Worm (Caenorhabditis elegans) whole organism, early embryonic: ENCODE measurements around the gene ZK856.7.
A peak's percentile ranks its signal among the peaks of the same experiment; 100 is the strongest.

ENCODE experiments used
- B0310.2 ChIP-seq: sonication (generic microtip); optimal IDR thresholded peaks from 2 replicates; lab custom pipeline; 2016; ENCODE audit warnings: mild to moderate bottlenecking, missing genetic modification characterization, missing compliant biosample characterization
- F13C5.2 ChIP-seq: sonication (generic microtip); optimal IDR thresholded peaks from 2 replicates; lab custom pipeline; 2017; ENCODE audit warnings: mild to moderate bottlenecking, missing genetic modification characterization, inconsistent platforms, missing compliant biosample characterization
- aly-1 ChIP-seq: sonication (generic microtip); optimal IDR thresholded peaks from 2 replicates; lab custom pipeline; 2016; ENCODE audit warnings: missing genetic modification characterization, missing compliant biosample characterization
- ama-1 ChIP-seq: fragments of 150-350 bp; optimal IDR thresholded peaks from 2 replicates; lab custom pipeline; 2014
- ceh-13 ChIP-seq: fragments of 200-800 bp; sonication (Bioruptor generic); optimal IDR thresholded peaks from 2 replicates; lab custom pipeline; 2018; ENCODE audit warnings: mild to moderate bottlenecking, missing genetic modification characterization, missing compliant biosample characterization
- ceh-36 ChIP-seq: sonication (generic microtip); optimal IDR thresholded peaks from 2 replicates; lab custom pipeline; 2016; ENCODE audit warnings: missing genetic modification characterization, inconsistent platforms, missing compliant biosample characterization
- ets-7 ChIP-seq: sonication (generic microtip); optimal IDR thresholded peaks from 2 replicates; lab custom pipeline; 2016; ENCODE audit warnings: missing genotype, missing genetic modification characterization, missing compliant biosample characterization
- flt-1 ChIP-seq: fragments of 200-800 bp; sonication (Bioruptor generic); IDR thresholded peaks from 2 replicates; pipeline ENCODE4 v1.3.6; 2022; ENCODE audit warnings: missing genetic modification characterization, missing compliant biosample characterization
- hmbx-1 ChIP-seq: sonication (generic microtip); optimal IDR thresholded peaks from 2 replicates; lab custom pipeline; 2016; ENCODE audit warnings: mild to moderate bottlenecking, missing genetic modification characterization, missing compliant biosample characterization
- hmg-4 ChIP-seq: fragments of 200-800 bp; sonication (Bioruptor generic); optimal IDR thresholded peaks from 2 replicates; lab custom pipeline; 2018; ENCODE audit warnings: mild to moderate bottlenecking, missing genetic modification characterization, missing compliant biosample characterization
- hnd-1 ChIP-seq: sonication (generic microtip); optimal IDR thresholded peaks from 2 replicates; lab custom pipeline; 2016; ENCODE audit warnings: missing genetic modification characterization, missing compliant biosample characterization
- pes-1 ChIP-seq: fragments of 200-800 bp; sonication (Bioruptor generic); IDR thresholded peaks from 2 replicates; pipeline ENCODE4 v1.3.6; 2022; ENCODE audit warnings: missing genetic modification reagents, missing genetic modification characterization, missing compliant biosample characterization
- scrt-1 ChIP-seq: fragments of 200-800 bp; sonication (Bioruptor generic); IDR thresholded peaks from 2 replicates; pipeline ENCODE4 v1.3.6; 2022; ENCODE audit warnings: missing genetic modification characterization, missing compliant biosample characterization
- sea-1 ChIP-seq: fragments of 200-800 bp; sonication (Bioruptor generic); conservative IDR thresholded peaks from 2 replicates; pipeline ENCODE4 v1.3.6; 2022; ENCODE audit warnings: missing genetic modification characterization, missing compliant biosample characterization
- tbx-11 ChIP-seq: fragments of 200-800 bp; sonication (Bioruptor generic); IDR thresholded peaks from 2 replicates; pipeline ENCODE4 v1.3.6; 2022; ENCODE audit warnings: missing genetic modification characterization, missing compliant biosample characterization
- tbx-37 ChIP-seq: fragments of 200-800 bp; sonication (Bioruptor generic); conservative IDR thresholded peaks from 2 replicates; pipeline ENCODE4 v1.3.6; 2022; ENCODE audit warnings: missing genetic modification reagents, missing genetic modification characterization, missing compliant biosample characterization
- tra-4 ChIP-seq: sonication (generic microtip); optimal IDR thresholded peaks from 2 replicates; lab custom pipeline; 2017; ENCODE audit warnings: missing genetic modification characterization, missing compliant biosample characterization

The ZK856.7 gene

DNA sequence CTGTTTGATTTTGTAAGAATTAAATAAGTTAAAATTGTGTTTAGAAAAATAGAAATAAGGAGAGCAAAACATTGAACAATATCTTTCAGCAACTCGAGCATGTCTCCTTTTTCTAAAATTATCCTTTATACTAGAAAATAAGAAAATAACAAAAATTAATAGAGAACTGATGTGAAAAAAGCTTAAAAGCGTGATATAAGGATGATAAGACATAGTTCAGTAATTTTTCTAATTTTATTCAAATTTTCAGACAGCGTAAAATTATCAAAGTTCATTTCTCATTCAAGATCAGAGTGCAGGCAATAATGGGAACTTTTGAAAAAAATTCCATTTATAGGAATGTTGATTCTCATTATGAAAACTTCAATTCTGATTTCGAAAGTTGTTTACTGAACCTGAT, 31.4 kb downstream of the ZK856.7 start, which contains the start of gene str-182:
TSS of gene str-182 (minus strand) at position 101 of the 400 bp plus-strand sequence.
- TF ChIP-seq tbx-37 (GFP tag; lab: Robert Waterston, UW) (no peak), ceh-13 (GFP tag; lab: Kevin White, UChicago) (no peak), aly-1 (tag; lab: Kevin White, UChicago) (no peak), flt-1 (GFP tag; lab: Robert Waterston, UW) (no peak), tbx-11 (GFP tag; lab: Robert Waterston, UW) (no peak), hmbx-1 (tag; lab: Kevin White, UChicago) (no peak), hnd-1 (no peak)

ce11 chrV:10237171-10237570, 35.3 kb downstream of the ZK856.7 start:
- TF ChIP-seq tbx-37 (GFP tag; lab: Robert Waterston, UW) (no peak), ceh-13 (GFP tag; lab: Kevin White, UChicago) (no peak), ama-1 (lab: Kevin White, UChicago) (no peak), ceh-36 (tag; lab: Kevin White, UChicago) (no peak), tbx-11 (GFP tag; lab: Robert Waterston, UW) (no peak), hmbx-1 (tag; lab: Kevin White, UChicago) (no peak), hnd-1 (no peak), aly-1 (tag; lab: Kevin White, UChicago) (no peak), sea-1 (GFP tag; lab: Robert Waterston, UW) (no peak), ets-7 (tag; lab: Kevin White, UChicago) (no peak), tra-4 (tag; lab: Kevin White, UChicago) (no peak), F13C5.2 (tag; lab: Kevin White, UChicago) (no peak), flt-1 (GFP tag; lab: Robert Waterston, UW) (no peak), scrt-1 (GFP tag; lab: Robert Waterston, UW) (no peak), pes-1 (GFP tag; lab: Robert Waterston, UW) (no peak), B0310.2 (tag; lab: Kevin White, UChicago) (no peak), hmg-4 (GFP tag; lab: Kevin White, UChicago) (no peak)

- TF ChIP-seq hmg-4 (GFP tag; lab: Kevin White, UChicago) (no peak), scrt-1 (GFP tag; lab: Robert Waterston, UW) (no peak), B0310.2 (tag; lab: Kevin White, UChicago) (no peak), tra-4 (tag; lab: Kevin White, UChicago) (no peak), aly-1 (tag; lab: Kevin White, UChicago) (no peak), sea-1 (GFP tag; lab: Robert Waterston, UW) (no peak), ama-1 (lab: Kevin White, UChicago) (no peak)
Measured at ce11 chrV:10237959-10238444, 36.1 kb downstream of the ZK856.7 start.

- peak; percentile 37 for TF ChIP-seq hmg-4 (GFP tag; lab: Kevin White, UChicago)
- no peak for TF ChIP-seq flt-1 (GFP tag; lab: Robert Waterston, UW)
- no peak for TF ChIP-seq scrt-1 (GFP tag; lab: Robert Waterston, UW)
- TF ChIP-seq ceh-36 (tag; lab: Kevin White, UChicago) = no peak
- TF ChIP-seq tbx-37 (GFP tag; lab: Robert Waterston, UW) = no peak
Measured at ce11 chrV:10238665-10239064, 36.8 kb downstream of the ZK856.7 start, which contains the start of gene fubl-1. TSS of gene fubl-1 (minus strand) at chrV:10238866.

DNA sequence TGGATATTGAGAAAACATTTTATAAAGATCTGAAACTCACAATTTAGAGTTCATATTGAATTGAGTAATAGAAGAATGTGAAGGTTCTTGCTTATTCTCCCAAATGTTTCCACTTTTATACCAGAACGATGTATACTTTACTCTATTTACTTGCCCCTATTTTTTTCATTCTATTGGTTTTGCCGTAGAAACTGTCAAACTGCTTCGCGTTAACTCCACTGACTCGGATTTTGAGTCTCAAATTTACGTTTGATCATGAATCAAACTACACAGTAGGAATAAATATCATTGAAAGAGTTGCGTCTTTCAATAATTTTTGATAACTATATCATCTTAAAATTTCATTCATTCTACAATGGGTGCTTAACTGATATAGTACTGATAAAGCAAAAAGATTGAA, 38.0 kb downstream of the ZK856.7 start, which contains the start of gene fipr-8:
TSS of gene fipr-8 (minus strand) at position 101 of the 400 bp plus-strand sequence.
- TF ChIP-seq B0310.2 (tag; lab: Kevin White, UChicago) (no peak), tbx-37 (GFP tag; lab: Robert Waterston, UW) (no peak), flt-1 (GFP tag; lab: Robert Waterston, UW) (no peak), tbx-11 (GFP tag; lab: Robert Waterston, UW) (no peak), aly-1 (tag; lab: Kevin White, UChicago) (no peak), tra-4 (tag; lab: Kevin White, UChicago) (no peak), hmbx-1 (tag; lab: Kevin White, UChicago) (no peak), ama-1 (lab: Kevin White, UChicago) (no peak), sea-1 (GFP tag; lab: Robert Waterston, UW) (no peak), ets-7 (tag; lab: Kevin White, UChicago) (no peak), F13C5.2 (tag; lab: Kevin White, UChicago) (no peak), ceh-13 (GFP tag; lab: Kevin White, UChicago) (no peak), ceh-36 (tag; lab: Kevin White, UChicago) (no peak), pes-1 (GFP tag; lab: Robert Waterston, UW) (no peak), hnd-1 (no peak), hmg-4 (GFP tag; lab: Kevin White, UChicago) (no peak), scrt-1 (GFP tag; lab: Robert Waterston, UW) (no peak)

DNA sequence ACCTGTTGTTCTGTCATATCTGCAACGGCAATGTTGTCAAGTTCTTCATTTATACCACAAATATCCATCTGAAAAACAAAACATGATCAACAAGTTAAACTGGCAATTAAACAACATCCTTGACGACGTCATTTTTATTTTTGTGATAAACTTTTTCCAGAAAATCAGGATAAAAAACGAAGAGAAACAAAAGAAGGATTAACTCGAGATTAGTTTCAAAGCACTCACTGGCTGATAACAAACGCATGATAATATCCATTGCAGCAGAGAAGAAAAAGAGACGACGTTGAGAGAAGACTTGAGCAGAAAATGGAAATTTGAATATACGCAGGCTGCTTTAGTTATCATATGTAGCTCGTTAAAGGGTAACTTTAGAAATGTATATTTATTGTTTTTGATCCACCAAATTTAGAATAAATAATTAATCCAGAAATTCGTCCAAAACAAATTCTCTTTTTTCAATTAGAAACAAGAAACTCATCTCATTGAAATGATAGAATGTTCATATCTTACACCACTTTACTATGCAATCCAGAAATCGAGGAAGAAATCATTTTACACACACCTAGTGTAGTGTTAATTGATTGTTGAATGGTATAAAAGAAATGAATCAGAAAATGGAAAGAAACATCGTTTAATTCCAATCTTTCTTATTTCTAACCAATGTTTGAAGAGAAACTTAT, 39.4 kb downstream of the ZK856.7 start, which contains the start of the genes C12D8.21 and col-148:
TSS of gene C12D8.21 (minus strand) at position 68 of the 683 bp plus-strand sequence.
TSS of gene col-148 (plus strand) at position 633 of the 683 bp plus-strand sequence.
- no peak for TF ChIP-seq flt-1 (GFP tag; lab: Robert Waterston, UW)

ce11 chrV:10243105-10243504, 41.2 kb downstream of the ZK856.7 start, which contains the start of gene C12D8.9:
TSS of gene C12D8.9 (minus strand) at chrV:10243205.
- TF ChIP-seq hmbx-1 (tag; lab: Kevin White, UChicago) (no peak), ceh-13 (GFP tag; lab: Kevin White, UChicago) (no peak), F13C5.2 (tag; lab: Kevin White, UChicago) (no peak), hmg-4 (GFP tag; lab: Kevin White, UChicago) (no peak), pes-1 (GFP tag; lab: Robert Waterston, UW) (no peak), scrt-1 (GFP tag; lab: Robert Waterston, UW) (no peak), sea-1 (GFP tag; lab: Robert Waterston, UW) (no peak)
